Fruit fly (Drosophila melanogaster) whole organism, embryonic: ENCODE data around the gene CG17996.

ENCODE experiments used
- Asciz ChIP-seq: fragments of 200-800 bp; sonication (Bioruptor generic); optimal IDR thresholded peaks from 2 replicates; lab custom pipeline; 2017; ENCODE audit warnings: missing biosample characterization, mild to moderate bottlenecking, missing genetic modification characterization, missing genetic modification reagents
- B-H1 ChIP-seq: fragments of 200-800 bp; sonication (Bioruptor generic); IDR thresholded peaks from 3 replicates; pipeline ENCODE4 v1.3.6; 2022; ENCODE audit warnings: missing biosample characterization, missing genetic modification characterization
- CG10147 ChIP-seq: fragments of 200-800 bp; sonication (Bioruptor generic); optimal IDR thresholded peaks from 2 replicates; lab custom pipeline; 2019; ENCODE audit warnings: missing biosample characterization, mild to moderate bottlenecking, missing genetic modification characterization, moderate library complexity
- CG10274 ChIP-seq: fragments of 200-800 bp; sonication (Bioruptor generic); optimal IDR thresholded peaks from 3 replicates; lab custom pipeline; 2017; ENCODE audit warnings: missing biosample characterization, mild to moderate bottlenecking, missing genetic modification characterization
- CG12071 ChIP-seq: fragments of 200-800 bp; sonication (Bioruptor generic); optimal IDR thresholded peaks from 3 replicates; lab custom pipeline; 2018; ENCODE audit warnings: missing biosample characterization, mild to moderate bottlenecking, missing genetic modification characterization
- CG15479 ChIP-seq: fragments of 200-800 bp; sonication (Bioruptor generic); optimal IDR thresholded peaks from 3 replicates; lab custom pipeline; 2019; ENCODE audit warnings: missing biosample characterization, mild to moderate bottlenecking, missing genetic modification characterization, moderate library complexity
- CG15514 ChIP-seq: fragments of 200-800 bp; sonication (Bioruptor generic); optimal IDR thresholded peaks from 3 replicates; lab custom pipeline; 2017; ENCODE audit warnings: missing biosample characterization, missing genetic modification characterization, mild to moderate bottlenecking, moderate library complexity, missing genetic modification reagents
- CG15696 ChIP-seq: fragments of 200-800 bp; sonication (Bioruptor generic); optimal IDR thresholded peaks from 2 replicates; lab custom pipeline; 2019; ENCODE audit warnings: missing biosample characterization, mild to moderate bottlenecking, missing genetic modification characterization, moderate library complexity
- CG16779 ChIP-seq: fragments of 200-800 bp; sonication (Bioruptor generic); IDR thresholded peaks from 2 replicates; pipeline ENCODE4 v1.3.6; 2022; ENCODE audit warnings: missing biosample characterization, missing genetic modification characterization
- CG18764 ChIP-seq: fragments of 200-800 bp; sonication (Bioruptor generic); optimal IDR thresholded peaks from 3 replicates; lab custom pipeline; 2016; ENCODE audit warnings: missing biosample characterization, missing genetic modification characterization
- CG2120 ChIP-seq: fragments of 200-800 bp; sonication (Bioruptor generic); optimal IDR thresholded peaks from 3 replicates; lab custom pipeline; 2016; ENCODE audit warnings: missing biosample characterization, missing genetic modification characterization
- CG2129 ChIP-seq: fragments of 200-800 bp; sonication (Bioruptor generic); IDR thresholded peaks from 2 replicates; pipeline ENCODE4 v1.3.6; 2022; ENCODE audit warnings: missing biosample characterization, missing genetic modification characterization; ENCODE audit not compliant: partially characterized antibody
- CG2202 ChIP-seq: fragments of 200-800 bp; sonication (Bioruptor generic); optimal IDR thresholded peaks from 2 replicates; lab custom pipeline; 2018; ENCODE audit warnings: missing biosample characterization, mild to moderate bottlenecking, missing genetic modification characterization
- CG2712 ChIP-seq: fragments of 200-800 bp; optimal IDR thresholded peaks from 3 replicates; lab custom pipeline; 2019; ENCODE audit warnings: missing biosample characterization, mild to moderate bottlenecking, missing genetic modification characterization, moderate library complexity
- CG30431 ChIP-seq: fragments of 200-800 bp; sonication (Bioruptor generic); optimal IDR thresholded peaks from 2 replicates; lab custom pipeline; 2017; ENCODE audit warnings: missing biosample characterization, missing genetic modification characterization
- CG3163 ChIP-seq: fragments of 200-800 bp; sonication (Bioruptor generic); optimal IDR thresholded peaks from 3 replicates; lab custom pipeline; 2016; ENCODE audit warnings: missing biosample characterization, missing genetic modification characterization
- CG32767 ChIP-seq: fragments of 200-800 bp; sonication (Bioruptor generic); IDR thresholded peaks from 2 replicates; pipeline ENCODE4 v1.3.6; 2022; ENCODE audit warnings: missing biosample characterization, missing genetic modification characterization
- CG3281 ChIP-seq: fragments of 200-800 bp; sonication (Bioruptor generic); optimal IDR thresholded peaks from 3 replicates; lab custom pipeline; 2017; ENCODE audit warnings: missing biosample characterization, mild to moderate bottlenecking, missing genetic modification characterization
- CG33213 ChIP-seq: fragments of 200-800 bp; sonication (Bioruptor generic); optimal IDR thresholded peaks from 3 replicates; lab custom pipeline; 2016; ENCODE audit warnings: missing biosample characterization, missing genetic modification characterization
- CG4854 ChIP-seq: fragments of 200-800 bp; sonication (Bioruptor generic); optimal IDR thresholded peaks from 2 replicates; lab custom pipeline; 2016; ENCODE audit warnings: missing biosample characterization, missing genetic modification characterization, inconsistent platforms
- CG6272 ChIP-seq: fragments of 200-800 bp; sonication (Bioruptor generic); IDR thresholded peaks from 2 replicates; pipeline ENCODE4 v1.3.6; 2022; ENCODE audit warnings: missing biosample characterization, missing genetic modification characterization
- CrebB ChIP-seq: fragments of 200-800 bp; sonication (Bioruptor generic); optimal IDR thresholded peaks from 3 replicates; lab custom pipeline; 2018; ENCODE audit warnings: missing biosample characterization, mild to moderate bottlenecking, missing genetic modification characterization
- HLH4C ChIP-seq: fragments of 200-800 bp; sonication (Bioruptor generic); IDR thresholded peaks from 3 replicates; pipeline ENCODE4 v1.3.6; 2022; ENCODE audit warnings: missing biosample characterization, missing genetic modification characterization; ENCODE audit not compliant: partially characterized antibody
- MBD-R2 ChIP-seq: fragments of 200-800 bp; sonication (Bioruptor generic); IDR thresholded peaks from 2 replicates; pipeline ENCODE4 v1.3.6; 2022; ENCODE audit warnings: missing biosample characterization, missing genetic modification characterization
- Rfx ChIP-seq: fragments of 200-800 bp; sonication (Bioruptor generic); IDR thresholded peaks from 2 replicates; pipeline ENCODE4 v1.3.6; 2022; ENCODE audit warnings: missing biosample characterization, missing genetic modification characterization
- Spps ChIP-seq: fragments of 200-800 bp; sonication (Bioruptor generic); optimal IDR thresholded peaks from 2 replicates; lab custom pipeline; 2018; ENCODE audit warnings: missing biosample characterization, mild to moderate bottlenecking, missing genetic modification characterization
- Sry-β ChIP-seq: fragments of 200-800 bp; sonication (Bioruptor generic); optimal IDR thresholded peaks from 2 replicates; lab custom pipeline; 2018; ENCODE audit warnings: missing biosample characterization, mild to moderate bottlenecking, missing genetic modification characterization, moderate library complexity
- Usf ChIP-seq: fragments of 200-800 bp; sonication (Bioruptor generic); optimal IDR thresholded peaks from 2 replicates; lab custom pipeline; 2017; ENCODE audit warnings: missing genotype, missing biosample characterization, missing genetic modification characterization
- Vsx1 ChIP-seq: fragments of 200-800 bp; sonication (Bioruptor generic); optimal IDR thresholded peaks from 2 replicates; lab custom pipeline; 2017; ENCODE audit warnings: missing biosample characterization, mild to moderate bottlenecking, missing genetic modification characterization, missing genetic modification reagents
- Xbp1 ChIP-seq: fragments of 200-800 bp; sonication (Bioruptor generic); optimal IDR thresholded peaks from 3 replicates; lab custom pipeline; 2016; ENCODE audit warnings: missing biosample characterization, mild to moderate bottlenecking, missing genetic modification characterization
- Xrp1 ChIP-seq: fragments of 200-800 bp; sonication (Bioruptor generic); IDR thresholded peaks from 2 replicates; pipeline ENCODE4 v1.3.6; 2022; ENCODE audit warnings: missing biosample characterization, missing genetic modification characterization
- abd-A ChIP-seq: fragments of 200-800 bp; sonication (Bioruptor generic); optimal IDR thresholded peaks from 3 replicates; lab custom pipeline; 2019; ENCODE audit warnings: missing biosample characterization, mild to moderate bottlenecking, missing genetic modification characterization, moderate library complexity
- bbx ChIP-seq: fragments of 200-800 bp; sonication (Bioruptor generic); IDR thresholded peaks from 2 replicates; pipeline ENCODE4 v1.3.6; 2022; ENCODE audit warnings: missing biosample characterization, missing genetic modification characterization; ENCODE audit not compliant: partially characterized antibody
- cg ChIP-seq: fragments of 200-800 bp; sonication (Bioruptor generic); optimal IDR thresholded peaks from 3 replicates; lab custom pipeline; 2019; ENCODE audit warnings: missing biosample characterization, mild to moderate bottlenecking, missing genetic modification characterization, moderate library complexity
- chm ChIP-seq: fragments of 200-800 bp; sonication (Bioruptor generic); IDR thresholded peaks from 2 replicates; pipeline ENCODE4 v1.3.6; 2022; ENCODE audit warnings: missing biosample characterization, missing genetic modification characterization
- chn ChIP-seq: fragments of 200-800 bp; sonication (Bioruptor generic); optimal IDR thresholded peaks from 2 replicates; lab custom pipeline; 2016; ENCODE audit warnings: missing biosample characterization, missing genetic modification characterization
- corto ChIP-seq: fragments of 200-800 bp; sonication (Bioruptor generic); optimal IDR thresholded peaks from 2 replicates; lab custom pipeline; 2016; ENCODE audit warnings: missing biosample characterization, mild to moderate bottlenecking, missing genetic modification characterization, moderate library complexity
- cwo ChIP-seq: fragments of 200-800 bp; sonication (Bioruptor generic); optimal IDR thresholded peaks from 3 replicates; lab custom pipeline; 2017; ENCODE audit warnings: missing biosample characterization, missing genetic modification characterization, mild to moderate bottlenecking, moderate library complexity, missing genetic modification reagents
- eve ChIP-seq, 2 experiments: fragments of >200 bp; optimal IDR thresholded peaks; 2 replicates each; lab custom pipeline; 2017; ENCODE audit warnings: missing biosample characterization in 2 of 2, missing genetic modification characterization in 2 of 2
- her ChIP-seq: fragments of 200-800 bp; sonication (Bioruptor generic); optimal IDR thresholded peaks from 2 replicates; lab custom pipeline; 2016; ENCODE audit warnings: missing biosample characterization, missing genetic modification characterization
- inv ChIP-seq: fragments of 200-800 bp; sonication (Bioruptor generic); IDR thresholded peaks from 2 replicates; pipeline ENCODE4 v1.3.6; 2022; ENCODE audit warnings: missing biosample characterization, missing genetic modification characterization; ENCODE audit not compliant: partially characterized antibody
- lilli ChIP-seq: fragments of 200-800 bp; sonication (Bioruptor generic); optimal IDR thresholded peaks from 3 replicates; lab custom pipeline; 2016; ENCODE audit warnings: missing biosample characterization, missing genetic modification characterization
- mam ChIP-seq: fragments of 200-800 bp; sonication (Bioruptor generic); optimal IDR thresholded peaks from 3 replicates; lab custom pipeline; 2016; ENCODE audit warnings: missing biosample characterization, missing genetic modification characterization
- nerfin-1 ChIP-seq: fragments of 200-800 bp; sonication (Bioruptor generic); optimal IDR thresholded peaks from 3 replicates; lab custom pipeline; 2019; ENCODE audit warnings: missing biosample characterization, mild to moderate bottlenecking, missing genetic modification characterization, moderate library complexity
- pita ChIP-seq: fragments of 200-800 bp; sonication (Bioruptor generic); optimal IDR thresholded peaks from 2 replicates; lab custom pipeline; 2017; ENCODE audit warnings: missing biosample characterization, mild to moderate bottlenecking, missing genetic modification characterization
- sd ChIP-seq: fragments of 200-800 bp; sonication (Bioruptor generic); optimal IDR thresholded peaks from 3 replicates; lab custom pipeline; 2018; ENCODE audit warnings: missing biosample characterization, mild to moderate bottlenecking, missing genetic modification characterization, moderate library complexity
- unc-4 ChIP-seq: fragments of 200-800 bp; sonication (Bioruptor generic); IDR thresholded peaks from 2 replicates; pipeline ENCODE4 v1.3.6; 2022; ENCODE audit warnings: missing biosample characterization, missing genetic modification characterization; ENCODE audit not compliant: partially characterized antibody
- usp ChIP-seq: fragments of >200 bp; optimal IDR thresholded peaks from 2 replicates; lab custom pipeline; 2017; ENCODE audit warnings: missing biosample characterization, missing genetic modification characterization
- vvl ChIP-seq: fragments of 200-800 bp; sonication (Bioruptor generic); IDR thresholded peaks from 2 replicates; pipeline ENCODE4 v1.3.6; 2022; ENCODE audit warnings: missing biosample characterization, missing genetic modification characterization
- yki ChIP-seq: fragments of >200 bp; optimal IDR thresholded peaks from 3 replicates; lab custom pipeline; 2018

The CG17996 gene

dm6 chr2L:16727578-16728023, 3.2 kb downstream of the CG17996 start, which contains the start of gene VhaSFD (continued):
- TF ChIP-seq CrebB (tag; lab: Kevin White, UChicago) = peak; percentile 31
- peak; percentile 68 for TF ChIP-seq HLH4C (GFP tag; lab: Robert Waterston, UW)
- no peak for TF ChIP-seq chn (GFP tag; lab: Kevin White, UChicago)
- peak; percentile 59; the same call in 1 of the 2 replicates for TF ChIP-seq Rfx (GFP tag; lab: Robert Waterston, UW)
- TF ChIP-seq CG2202 (tag; lab: Kevin White, UChicago) = no peak
- no peak for TF ChIP-seq CG6272 (GFP tag; lab: Robert Waterston, UW)
- TF ChIP-seq vvl (GFP tag; lab: Robert Waterston, UW) = 0 out of 2 replicates have a peak, but pooled peaks have one; percentile 48
- TF ChIP-seq Usf (GFP tag; lab: Kevin White, UChicago) = peak; percentile 29
- no peak for TF ChIP-seq mam
- TF ChIP-seq CG12071 (GFP tag; lab: Kevin White, UChicago) = no peak
- no peak for TF ChIP-seq CG16779 (GFP tag; lab: Robert Waterston, UW)
- TF ChIP-seq B-H1 (GFP tag; lab: Robert Waterston, UW) = no peak
- peak; percentile 19 for TF ChIP-seq CG2120 (GFP tag; lab: Kevin White, UChicago)
- no peak for TF ChIP-seq yki (lab: Kevin White, UChicago)
- TF ChIP-seq CG2712 = peak; percentile 62
- TF ChIP-seq pita = no peak
- peak; percentile 30 for TF ChIP-seq Xbp1
- TF ChIP-seq CG3163 (GFP tag; lab: Kevin White, UChicago) = no peak
- TF ChIP-seq CG32767 (GFP tag; lab: Robert Waterston, UW) = 0 out of 2 replicates have a peak, but pooled peaks have one; percentile 14
- no peak for TF ChIP-seq Xrp1 (GFP tag; lab: Robert Waterston, UW)
- no peak for TF ChIP-seq CG10274 (GFP tag; lab: Kevin White, UChicago)
- peak; percentile 73 for TF ChIP-seq bbx (GFP tag; lab: Robert Waterston, UW)
- TF ChIP-seq lilli = peak; percentile 40
- TF ChIP-seq her (GFP tag; lab: Kevin White, UChicago) = peak; percentile 6
- TF ChIP-seq abd-A (tag; lab: Kevin White, UChicago) = no peak
- peak; percentile 75 for TF ChIP-seq cg (GFP tag; lab: Kevin White, UChicago)
- peak; percentile 62 for TF ChIP-seq MBD-R2 (GFP tag; lab: Robert Waterston, UW)
- TF ChIP-seq CG3281 (GFP tag; lab: Kevin White, UChicago) = peak; percentile 36
- no peak for TF ChIP-seq eve (GFP tag; optimal IDR thresholded peaks at IDR 0.05; lab: Kevin White, UChicago)
- TF ChIP-seq CG2129 (GFP tag; lab: Robert Waterston, UW) = no peak
- TF ChIP-seq usp (GFP tag; lab: Kevin White, UChicago) = no peak
- TF ChIP-seq corto = no peak
- TF ChIP-seq cwo (GFP tag; lab: Kevin White, UChicago) = peak; percentile 62
- TF ChIP-seq CG18764 = no peak
- TF ChIP-seq nerfin-1 (tag; lab: Kevin White, UChicago) = peak; percentile 5
- TF ChIP-seq Vsx1 (GFP tag; lab: Kevin White, UChicago) = no peak
- TF ChIP-seq Spps (tag; lab: Kevin White, UChicago) = no peak
- TF ChIP-seq CG15479 (GFP tag; lab: Kevin White, UChicago) = no peak
- TF ChIP-seq inv (GFP tag; lab: Robert Waterston, UW) = peak; percentile 53
- peak; percentile 68 for TF ChIP-seq CG15514 (GFP tag; lab: Kevin White, UChicago)
- no peak for TF ChIP-seq CG30431 (GFP tag; lab: Kevin White, UChicago)
- TF ChIP-seq CG10147 (GFP tag; lab: Kevin White, UChicago) = peak; percentile 19
- peak; percentile 63; the same call in 1 of the 2 replicates for TF ChIP-seq chm
- TF ChIP-seq Sry-β (GFP tag; lab: Kevin White, UChicago) = no peak
- TF ChIP-seq unc-4 (GFP tag; lab: Robert Waterston, UW) = peak; percentile 75
- TF ChIP-seq CG33213 (GFP tag; lab: Kevin White, UChicago) = no peak
- TF ChIP-seq CG4854 = no peak
- TF ChIP-seq CG15696 (tag; lab: Kevin White, UChicago) = peak; percentile 28
- TF ChIP-seq sd (tag; lab: Kevin White, UChicago) = no peak
- TF ChIP-seq Asciz (GFP tag; lab: Kevin White, UChicago) = no peak
